Fruit fly (Drosophila melanogaster) whole organism, embryonic: ENCODE measurements around the gene Prim1.

Experiments
- ATbp ChIP-seq: fragments of 200-800 bp; sonication (Bioruptor generic); optimal IDR thresholded peaks from 2 replicates; lab custom pipeline; 2017; ENCODE audit warnings: missing biosample characterization, mild to moderate bottlenecking, missing genetic modification characterization, missing genetic modification reagents
- Ada2b ChIP-seq: fragments of 200-800 bp; sonication (Bioruptor generic); IDR thresholded peaks from 2 replicates; pipeline ENCODE4 v1.3.6; 2022; ENCODE audit warnings: missing biosample characterization, missing genetic modification characterization
- Antp ChIP-seq: fragments of 200-800 bp; sonication (Bioruptor generic); optimal IDR thresholded peaks from 3 replicates; lab custom pipeline; 2016; ENCODE audit warnings: missing biosample characterization, missing genetic modification characterization
- CG11398 ChIP-seq: fragments of 200-800 bp; sonication (Bioruptor generic); optimal IDR thresholded peaks from 2 replicates; lab custom pipeline; 2016; ENCODE audit warnings: missing biosample characterization, missing genetic modification characterization
- CG11696 ChIP-seq: fragments of 200-800 bp; sonication (Bioruptor generic); IDR thresholded peaks from 2 replicates; pipeline ENCODE4 v1.3.6; 2022; ENCODE audit warnings: missing biosample characterization, missing genetic modification characterization
- CG12071 ChIP-seq: fragments of 200-800 bp; sonication (Bioruptor generic); optimal IDR thresholded peaks from 3 replicates; lab custom pipeline; 2018; ENCODE audit warnings: missing biosample characterization, mild to moderate bottlenecking, missing genetic modification characterization
- CG12219 ChIP-seq: fragments of 200-800 bp; sonication (Bioruptor generic); optimal IDR thresholded peaks from 3 replicates; lab custom pipeline; 2018; ENCODE audit warnings: missing biosample characterization, mild to moderate bottlenecking, missing genetic modification characterization
- CG17568 ChIP-seq: fragments of 200-800 bp; sonication (Bioruptor generic); optimal IDR thresholded peaks from 2 replicates; lab custom pipeline; 2018; ENCODE audit warnings: missing biosample characterization, mild to moderate bottlenecking, missing genetic modification characterization, moderate library complexity
- CG17612 ChIP-seq: fragments of 200-800 bp; sonication (Bioruptor generic); IDR thresholded peaks from 2 replicates; pipeline ENCODE4 v1.3.6; 2022; ENCODE audit warnings: missing biosample characterization, missing genetic modification characterization
- CG17829 ChIP-seq: fragments of 200-800 bp; optimal IDR thresholded peaks from 2 replicates; lab custom pipeline; 2019; ENCODE audit warnings: missing biosample characterization, mild to moderate bottlenecking, missing genetic modification characterization, moderate library complexity
- CG18619 ChIP-seq: fragments of 200-800 bp; sonication (Bioruptor generic); optimal IDR thresholded peaks from 3 replicates; lab custom pipeline; 2017; ENCODE audit warnings: missing biosample characterization, mild to moderate bottlenecking, missing genetic modification characterization
- CG2199 ChIP-seq: fragments of 200-800 bp; sonication (Bioruptor generic); IDR thresholded peaks from 3 replicates; pipeline ENCODE4 v1.3.6; 2022; ENCODE audit warnings: missing biosample characterization, missing genetic modification characterization
- CG2678 ChIP-seq: fragments of 200-800 bp; sonication (Bioruptor generic); optimal IDR thresholded peaks from 3 replicates; lab custom pipeline; 2019; ENCODE audit warnings: missing biosample characterization, mild to moderate bottlenecking, missing genetic modification characterization, moderate library complexity
- CG31388 ChIP-seq: fragments of 200-800 bp; sonication (Bioruptor generic); optimal IDR thresholded peaks from 2 replicates; lab custom pipeline; 2016; ENCODE audit warnings: missing biosample characterization, missing genetic modification characterization
- CG32772 ChIP-seq: fragments of 200-800 bp; sonication (Bioruptor generic); IDR thresholded peaks from 2 replicates; pipeline ENCODE4 v1.3.6; 2022; ENCODE audit warnings: missing biosample characterization, missing genetic modification characterization
- CG3281 ChIP-seq: fragments of 200-800 bp; sonication (Bioruptor generic); optimal IDR thresholded peaks from 3 replicates; lab custom pipeline; 2017; ENCODE audit warnings: missing biosample characterization, mild to moderate bottlenecking, missing genetic modification characterization
- CG3407 ChIP-seq: fragments of 200-800 bp; sonication (Bioruptor generic); optimal IDR thresholded peaks from 2 replicates; lab custom pipeline; 2018; ENCODE audit warnings: missing biosample characterization, mild to moderate bottlenecking, missing genetic modification characterization
- CG8290 ChIP-seq, 3 experiments: fragments of 200-800 bp; sonication (Bioruptor generic); optimal IDR thresholded peaks; 2 replicates each; lab custom pipeline; 2016 to 2019; ENCODE audit warnings: missing biosample characterization in 3 of 3, missing genetic modification characterization in 3 of 3, mild to moderate bottlenecking in 2 of 3, moderate library complexity in 1 of 3
- CG8359 ChIP-seq: fragments of 200-800 bp; sonication (Bioruptor generic); optimal IDR thresholded peaks from 2 replicates; lab custom pipeline; 2017; ENCODE audit warnings: missing biosample characterization, mild to moderate bottlenecking, missing genetic modification characterization, borderline replicate concordance
- CoRest ChIP-seq: fragments of 200-800 bp; sonication (Bioruptor generic); optimal IDR thresholded peaks from 3 replicates; lab custom pipeline; 2018; ENCODE audit warnings: missing biosample characterization, mild to moderate bottlenecking, missing genetic modification characterization, moderate library complexity
- E2f1 ChIP-seq: fragments of 200-800 bp; sonication (Bioruptor generic); IDR thresholded peaks from 2 replicates; pipeline ENCODE4 v1.3.6; 2022; ENCODE audit warnings: missing biosample characterization, missing genetic modification characterization
- H15 ChIP-seq: fragments of 200-800 bp; sonication (Bioruptor generic); IDR thresholded peaks from 3 replicates; pipeline ENCODE4 v1.3.6; 2022; ENCODE audit warnings: missing biosample characterization, missing genetic modification characterization
- Mad ChIP-seq: fragments of 200-800 bp; sonication (Bioruptor generic); optimal IDR thresholded peaks from 2 replicates; lab custom pipeline; 2016; ENCODE audit warnings: missing biosample characterization, missing genetic modification characterization
- NfI ChIP-seq: fragments of 200-800 bp; sonication (Bioruptor generic); optimal IDR thresholded peaks from 3 replicates; lab custom pipeline; 2018; ENCODE audit warnings: missing biosample characterization, mild to moderate bottlenecking, missing genetic modification characterization, moderate library complexity
- Sox102F ChIP-seq: fragments of 200-800 bp; sonication (Bioruptor generic); optimal IDR thresholded peaks from 2 replicates; lab custom pipeline; 2018; ENCODE audit warnings: missing biosample characterization, mild to moderate bottlenecking, missing genetic modification characterization, moderate library complexity
- Usf ChIP-seq: fragments of 200-800 bp; sonication (Bioruptor generic); optimal IDR thresholded peaks from 2 replicates; lab custom pipeline; 2017; ENCODE audit warnings: missing genotype, missing biosample characterization, missing genetic modification characterization
- al ChIP-seq: fragments of 200-800 bp; sonication (Bioruptor generic); IDR thresholded peaks from 2 replicates; pipeline ENCODE4 v1.3.6; 2022; ENCODE audit warnings: missing biosample characterization, missing genetic modification characterization
- ato ChIP-seq: fragments of 200-800 bp; sonication (Bioruptor generic); IDR thresholded peaks from 2 replicates; pipeline ENCODE4 v1.3.6; 2022; ENCODE audit warnings: missing biosample characterization, missing genetic modification characterization; ENCODE audit not compliant: partially characterized antibody
- bab2 ChIP-seq: fragments of 200-800 bp; sonication (Bioruptor generic); optimal IDR thresholded peaks from 2 replicates; lab custom pipeline; 2016; ENCODE audit warnings: missing biosample characterization, missing genetic modification characterization
- cad ChIP-seq: fragments of >200 bp; optimal IDR thresholded peaks from 2 replicates; lab custom pipeline; 2017; ENCODE audit warnings: missing biosample characterization, missing genetic modification characterization
- chm ChIP-seq: fragments of 200-800 bp; sonication (Bioruptor generic); IDR thresholded peaks from 2 replicates; pipeline ENCODE4 v1.3.6; 2022; ENCODE audit warnings: missing biosample characterization, missing genetic modification characterization
- chn ChIP-seq: fragments of 200-800 bp; sonication (Bioruptor generic); optimal IDR thresholded peaks from 2 replicates; lab custom pipeline; 2016; ENCODE audit warnings: missing biosample characterization, missing genetic modification characterization
- croc ChIP-seq: fragments of 200-800 bp; sonication (Bioruptor generic); conservative IDR thresholded peaks from 3 replicates; pipeline ENCODE4 v1.3.6; 2022; ENCODE audit warnings: missing biosample characterization, missing genetic modification characterization
- crol ChIP-seq: fragments of 200-800 bp; sonication (Bioruptor generic); IDR thresholded peaks from 2 replicates; pipeline ENCODE4 v1.3.6; 2022; ENCODE audit warnings: missing biosample characterization, missing genetic modification characterization
- da ChIP-seq: fragments of 200-800 bp; sonication (Bioruptor generic); optimal IDR thresholded peaks from 2 replicates; lab custom pipeline; 2016; ENCODE audit warnings: missing biosample characterization, missing genetic modification characterization
- eve ChIP-seq, 2 experiments: fragments of >200 bp; optimal IDR thresholded peaks; 2 replicates each; lab custom pipeline; 2017; ENCODE audit warnings: missing biosample characterization in 2 of 2, missing genetic modification characterization in 2 of 2
- ftz-f1 ChIP-seq: fragments of 200-800 bp; sonication (Bioruptor generic); optimal IDR thresholded peaks from 2 replicates; lab custom pipeline; 2016; ENCODE audit warnings: missing biosample characterization, missing genetic modification characterization
- gro ChIP-seq: fragments of 200-800 bp; sonication (Bioruptor generic); optimal IDR thresholded peaks from 2 replicates; lab custom pipeline; 2016; ENCODE audit warnings: missing biosample characterization, missing genetic modification characterization
- gsb-n ChIP-seq: fragments of 200-800 bp; sonication (Bioruptor generic); optimal IDR thresholded peaks from 3 replicates; lab custom pipeline; 2018; ENCODE audit warnings: missing biosample characterization, mild to moderate bottlenecking, missing genetic modification characterization
- hth ChIP-seq: fragments of >200 bp; optimal IDR thresholded peaks from 2 replicates; lab custom pipeline; 2017; ENCODE audit warnings: inconsistent platforms
- inv ChIP-seq: fragments of 200-800 bp; sonication (Bioruptor generic); IDR thresholded peaks from 2 replicates; pipeline ENCODE4 v1.3.6; 2022; ENCODE audit warnings: missing biosample characterization, missing genetic modification characterization; ENCODE audit not compliant: partially characterized antibody
- kay ChIP-seq: fragments of 200-800 bp; sonication (Bioruptor generic); optimal IDR thresholded peaks from 2 replicates; lab custom pipeline; 2016; ENCODE audit warnings: missing biosample characterization, missing genetic modification characterization
- lola ChIP-seq, 3 experiments: fragments of >200 bp in 2 of 3; fragments of 200-800 bp in 1 of 3; sonication (Bioruptor generic) in 1 of 3; optimal IDR thresholded peaks; 2 replicates each; lab custom pipeline; 2017 to 2019; ENCODE audit warnings: missing biosample characterization in 3 of 3, missing genetic modification characterization in 3 of 3, mild to moderate bottlenecking in 1 of 3, moderate library complexity in 1 of 3
- mam ChIP-seq: fragments of 200-800 bp; sonication (Bioruptor generic); optimal IDR thresholded peaks from 3 replicates; lab custom pipeline; 2016; ENCODE audit warnings: missing biosample characterization, missing genetic modification characterization
- peb ChIP-seq: fragments of 200-800 bp; sonication (Bioruptor generic); IDR thresholded peaks from 2 replicates; pipeline ENCODE4 v1.3.6; 2022; ENCODE audit warnings: missing biosample characterization, missing genetic modification characterization
- row ChIP-seq: fragments of 200-800 bp; sonication (Bioruptor generic); IDR thresholded peaks from 3 replicates; pipeline ENCODE4 v1.3.6; 2022; ENCODE audit warnings: missing biosample characterization, missing genetic modification characterization
- sima ChIP-seq: fragments of 200-800 bp; sonication (Bioruptor generic); optimal IDR thresholded peaks from 2 replicates; lab custom pipeline; 2016; ENCODE audit warnings: missing biosample characterization, missing genetic modification characterization
- sisA ChIP-seq: fragments of 200-800 bp; sonication (Bioruptor generic); IDR thresholded peaks from 2 replicates; pipeline ENCODE4 v1.3.6; 2022; ENCODE audit warnings: missing biosample characterization, missing genetic modification characterization
- vfl ChIP-seq: fragments of 200-800 bp; sonication (Bioruptor generic); optimal IDR thresholded peaks from 2 replicates; lab custom pipeline; 2016; ENCODE audit warnings: missing biosample characterization, missing genetic modification characterization

Gene Prim1

DNA sequence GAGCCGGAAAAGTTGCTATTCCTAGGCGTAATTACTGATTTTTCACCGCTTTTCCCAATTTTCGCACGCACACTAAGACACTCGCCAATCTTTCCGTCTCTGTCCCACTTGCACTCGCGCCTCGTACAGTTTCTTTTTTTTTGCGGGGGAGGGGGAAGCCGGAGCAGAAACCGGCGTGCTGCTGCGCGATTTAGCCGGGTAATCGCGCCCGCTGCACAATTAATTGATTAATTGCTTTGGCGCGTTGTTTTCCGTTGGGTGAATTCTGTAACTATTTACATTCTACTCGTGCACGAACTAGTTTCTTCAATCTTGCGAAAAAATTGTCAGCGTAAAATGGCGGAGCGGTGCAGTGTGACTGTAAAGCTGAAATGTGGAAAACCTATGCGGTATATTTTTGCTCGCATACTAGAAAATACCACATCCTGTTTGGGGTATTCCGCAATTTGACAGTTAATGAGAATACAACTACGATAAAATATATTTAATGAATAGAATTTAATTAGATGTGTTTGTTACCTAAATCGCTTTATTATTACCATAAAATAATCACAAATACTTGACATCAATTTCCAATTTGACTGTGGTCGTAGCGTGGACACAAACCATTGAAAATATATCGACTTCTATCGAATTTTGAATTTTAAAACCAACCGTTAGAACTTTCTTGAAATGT, 24.8 kb upstream of the Prim1 start, which contains the start of gene Cpsf6 (continued):
- TF ChIP-seq CG17829 (tag; lab: Kevin White, UChicago) (peak; percentile 80), lola (GFP tag; optimal IDR thresholded peaks at IDR 0.05; lab: Kevin White, UChicago) (peak in 1 of 3 experiments; percentile 62), peb (GFP tag; lab: Robert Waterston, UW) (no peak), NfI (GFP tag; lab: Kevin White, UChicago) (peak; percentile 57), CG11696 (no peak), CG3281 (peak; percentile 19), H15 (peak; percentile 32; the same call in 1 of the 3 replicates), vfl (GFP tag; lab: Kevin White, UChicago) (peak; percentile 29), da (GFP tag; lab: Kevin White, UChicago) (no peak), CG32772 (GFP tag; lab: Robert Waterston, UW) (no peak), CG3407 (GFP tag; lab: Kevin White, UChicago) (no peak), gro (GFP tag; lab: Kevin White, UChicago) (no peak), gsb-n (tag; lab: Kevin White, UChicago) (peak; percentile 49), sisA (GFP tag; lab: Robert Waterston, UW) (peak; percentile 23; the same call in 1 of the 2 replicates), ftz-f1 (GFP tag; lab: Kevin White, UChicago) (no peak), kay (GFP tag; lab: Kevin White, UChicago) (peak; percentile 27), al (GFP tag; lab: Robert Waterston, UW) (peak; percentile 48; the same call in 1 of the 2 replicates), CG12071 (GFP tag; lab: Kevin White, UChicago) (no peak), croc (GFP tag; lab: Robert Waterston, UW) (peak; percentile 34; the same call in 1 of the 3 replicates), CoRest (tag; lab: Kevin White, UChicago) (peak; percentile 86), crol (GFP tag; lab: Robert Waterston, UW) (peak; percentile 94), CG8359 (no peak), eve (GFP tag; optimal IDR thresholded peaks at IDR 0.05; lab: Kevin White, UChicago) (no peak), CG12219 (GFP tag; lab: Kevin White, UChicago) (peak; percentile 33), CG2199 (GFP tag; lab: Robert Waterston, UW) (no peak), hth (no peak), chm (GFP tag; lab: Robert Waterston, UW) (peak; percentile 50), CG18619 (GFP tag; lab: Kevin White, UChicago) (peak; percentile 35), cad (GFP tag; lab: Kevin White, UChicago) (no peak), Antp (GFP tag; lab: Kevin White, UChicago) (no peak), CG11398 (no peak), ATbp (GFP tag; lab: Kevin White, UChicago) (no peak), Ada2b (GFP tag; lab: Robert Waterston, UW) (peak; percentile 67), bab2 (no peak), mam (GFP tag; lab: Kevin White, UChicago) (peak; percentile 30), Sox102F (GFP tag; lab: Kevin White, UChicago) (peak; percentile 76), Mad (peak; percentile 47), ato (GFP tag; lab: Robert Waterston, UW) (0 out of 2 replicates have a peak, but pooled peaks have one; percentile 20), CG2678 (tag; lab: Kevin White, UChicago) (peak; percentile 68), chn (GFP tag; lab: Kevin White, UChicago) (peak; percentile 6), CG31388 (GFP tag; lab: Kevin White, UChicago) (peak; percentile 24), inv (GFP tag; lab: Robert Waterston, UW) (no peak; the same call in 1 of the 2 replicates), sima (GFP tag; lab: Kevin White, UChicago) (no peak), row (GFP tag; lab: Robert Waterston, UW) (peak; percentile 85), CG17568 (GFP tag; lab: Kevin White, UChicago) (peak; percentile 84), Usf (peak; percentile 8), E2f1 (GFP tag; lab: Robert Waterston, UW) (peak; percentile 20; the same call in 1 of the 2 replicates), CG8290 (GFP tag; optimal IDR thresholded peaks at IDR 0.05; lab: Kevin White, UChicago) (peak; percentile 9), CG8290 (tag; optimal IDR thresholded peaks at IDR 0.05; lab: Kevin White, UChicago) (no peak), CG17612 (GFP tag; lab: Robert Waterston, UW) (no peak)
